Fruit fly (Drosophila melanogaster) whole organism, prepupa: ENCODE results near the gene CG5177.

Source experiments
- CG31627 ChIP-seq: fragments of 200-800 bp; sonication (Bioruptor generic); optimal IDR thresholded peaks from 3 replicates; lab custom pipeline; 2016; ENCODE audit warnings: missing biosample characterization, missing genetic modification characterization
- CG8319 ChIP-seq: fragments of 200-800 bp; sonication (Bioruptor generic); optimal IDR thresholded peaks from 3 replicates; lab custom pipeline; 2016; ENCODE audit warnings: missing biosample characterization, missing genetic modification characterization

DNA sequence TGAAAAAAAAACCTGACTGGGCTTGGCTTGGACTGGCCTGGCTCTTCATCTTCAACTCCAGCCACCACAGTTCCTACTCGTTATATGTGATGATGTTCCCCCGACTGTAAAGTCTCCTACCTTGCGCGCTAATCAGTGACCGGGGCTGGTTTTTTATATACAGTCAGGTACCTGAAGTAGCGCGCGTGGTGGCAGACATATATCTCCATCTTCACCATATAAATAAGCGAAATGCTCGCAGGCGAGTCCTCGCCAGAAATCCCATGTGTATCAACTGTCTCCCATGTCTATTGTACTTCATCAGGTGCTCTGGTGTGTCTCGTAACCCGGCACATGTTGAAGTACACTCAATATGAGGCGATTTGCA lies 20.6 kb downstream of the CG5177 start:
- TF ChIP-seq CG31627 (GFP tag; lab: Kevin White, UChicago): no peak
- TF ChIP-seq CG8319 (GFP tag; lab: Kevin White, UChicago): no peak
